Fruit fly (Drosophila melanogaster) whole organism, embryonic: ENCODE data around the gene Datp.

Experiments
- ATbp ChIP-seq: fragments of 200-800 bp; sonication (Bioruptor generic); optimal IDR thresholded peaks from 2 replicates; lab custom pipeline; 2017; ENCODE audit warnings: missing biosample characterization, mild to moderate bottlenecking, missing genetic modification characterization, missing genetic modification reagents
- CG11247 ChIP-seq: fragments of 200-800 bp; sonication (Bioruptor generic); IDR thresholded peaks from 2 replicates; pipeline ENCODE4 v1.3.6; 2022; ENCODE audit warnings: missing biosample characterization, missing genetic modification characterization
- CG11456 ChIP-seq: fragments of 200-800 bp; sonication (Bioruptor generic); IDR thresholded peaks from 3 replicates; pipeline ENCODE4 v1.3.6; 2022; ENCODE audit warnings: missing biosample characterization, missing genetic modification characterization
- CG12155 ChIP-seq: fragments of 200-800 bp; sonication (Bioruptor generic); optimal IDR thresholded peaks from 3 replicates; lab custom pipeline; 2016; ENCODE audit warnings: missing biosample characterization, missing genetic modification characterization
- CG12236 ChIP-seq: fragments of 200-800 bp; sonication (Bioruptor generic); optimal IDR thresholded peaks from 2 replicates; lab custom pipeline; 2016; ENCODE audit warnings: missing biosample characterization, missing genetic modification characterization
- CG12744 ChIP-seq: fragments of 200-800 bp; sonication (Bioruptor generic); optimal IDR thresholded peaks from 2 replicates; lab custom pipeline; 2016; ENCODE audit warnings: missing biosample characterization, missing genetic modification characterization
- CG12769 ChIP-seq: fragments of 200-800 bp; sonication (Bioruptor generic); optimal IDR thresholded peaks from 2 replicates; lab custom pipeline; 2019; ENCODE audit warnings: missing biosample characterization, mild to moderate bottlenecking, missing genetic modification characterization, moderate library complexity
- CG14667 ChIP-seq: fragments of 200-800 bp; sonication (Bioruptor generic); IDR thresholded peaks from 2 replicates; pipeline ENCODE4 v1.3.6; 2022; ENCODE audit warnings: missing biosample characterization, missing genetic modification characterization
- CG16815 ChIP-seq: fragments of 200-800 bp; sonication (Bioruptor generic); optimal IDR thresholded peaks from 3 replicates; lab custom pipeline; 2017; ENCODE audit warnings: missing biosample characterization, mild to moderate bottlenecking, missing genetic modification characterization
- CG17802 ChIP-seq: fragments of 200-800 bp; sonication (Bioruptor generic); optimal IDR thresholded peaks from 2 replicates; lab custom pipeline; 2018; ENCODE audit warnings: missing biosample characterization, mild to moderate bottlenecking, missing genetic modification characterization, moderate library complexity
- CG2889 ChIP-seq: fragments of 200-800 bp; sonication (Bioruptor generic); IDR thresholded peaks from 3 replicates; pipeline ENCODE4 v1.3.6; 2022; ENCODE audit warnings: missing biosample characterization, missing genetic modification characterization
- CG32532 ChIP-seq: fragments of 200-800 bp; sonication (Bioruptor generic); IDR thresholded peaks from 2 replicates; pipeline ENCODE4 v1.3.6; 2022; ENCODE audit warnings: missing biosample characterization, missing genetic modification characterization
- CG32767 ChIP-seq: fragments of 200-800 bp; sonication (Bioruptor generic); IDR thresholded peaks from 2 replicates; pipeline ENCODE4 v1.3.6; 2022; ENCODE audit warnings: missing biosample characterization, missing genetic modification characterization
- CG33557 ChIP-seq: fragments of 200-800 bp; sonication (Bioruptor generic); optimal IDR thresholded peaks from 2 replicates; lab custom pipeline; 2019; ENCODE audit warnings: missing biosample characterization, mild to moderate bottlenecking, missing genetic modification characterization, moderate library complexity
- CG4707 ChIP-seq: fragments of 200-800 bp; sonication (Bioruptor generic); optimal IDR thresholded peaks from 2 replicates; lab custom pipeline; 2018; ENCODE audit warnings: missing biosample characterization, mild to moderate bottlenecking, missing genetic modification characterization, moderate library complexity
- CG6272 ChIP-seq: fragments of 200-800 bp; sonication (Bioruptor generic); IDR thresholded peaks from 2 replicates; pipeline ENCODE4 v1.3.6; 2022; ENCODE audit warnings: missing biosample characterization, missing genetic modification characterization
- CG6654 ChIP-seq: fragments of 200-800 bp; sonication (Bioruptor generic); optimal IDR thresholded peaks from 2 replicates; lab custom pipeline; 2017; ENCODE audit warnings: missing biosample characterization, mild to moderate bottlenecking, missing genetic modification characterization
- CG7372 ChIP-seq: fragments of 200-800 bp; sonication (Bioruptor generic); IDR thresholded peaks from 2 replicates; pipeline ENCODE4 v1.3.6; 2022; ENCODE audit warnings: missing biosample characterization, missing genetic modification characterization
- CG9215 ChIP-seq: fragments of 200-800 bp; sonication (Bioruptor generic); IDR thresholded peaks from 2 replicates; pipeline ENCODE4 v1.3.6; 2022; ENCODE audit warnings: missing biosample characterization, missing genetic modification characterization
- CrebB ChIP-seq: fragments of 200-800 bp; sonication (Bioruptor generic); optimal IDR thresholded peaks from 3 replicates; lab custom pipeline; 2018; ENCODE audit warnings: missing biosample characterization, mild to moderate bottlenecking, missing genetic modification characterization
- D ChIP-seq, 2 experiments: fragments of 200-800 bp in 1 of 2; fragments of >200 bp in 1 of 2; sonication (Bioruptor generic) in 1 of 2; optimal IDR thresholded peaks; 2 replicates in 1 of 2; 3 replicates in 1 of 2; lab custom pipeline; 2017; ENCODE audit warnings: mild to moderate bottlenecking in 1 of 2, missing biosample characterization in 1 of 2, missing genetic modification characterization in 1 of 2, missing genetic modification reagents in 1 of 2
- Eip74EF ChIP-seq, 2 experiments: fragments of 200-800 bp in 1 of 2; fragments of >200 bp in 1 of 2; sonication (Bioruptor generic) in 1 of 2; optimal IDR thresholded peaks; 2 replicates each; lab custom pipeline; 2017 to 2019; ENCODE audit warnings: missing biosample characterization in 2 of 2, missing genetic modification characterization in 2 of 2, mild to moderate bottlenecking in 1 of 2, moderate library complexity in 1 of 2
- Ets65A ChIP-seq: fragments of 200-800 bp; sonication (Bioruptor generic); peaks from one replicate; lab custom pipeline; 2016; ENCODE audit warnings: missing biosample characterization, missing genetic modification characterization
- Fer1 ChIP-seq: fragments of 200-800 bp; sonication (Bioruptor generic); optimal IDR thresholded peaks from 2 replicates; lab custom pipeline; 2017; ENCODE audit warnings: missing biosample characterization, mild to moderate bottlenecking, missing genetic modification characterization
- NK7.1 ChIP-seq: fragments of 200-800 bp; sonication (Bioruptor generic); optimal IDR thresholded peaks from 3 replicates; lab custom pipeline; 2016; ENCODE audit warnings: missing biosample characterization, missing genetic modification characterization
- Nf-YC ChIP-seq: fragments of 200-800 bp; optimal IDR thresholded peaks from 3 replicates; lab custom pipeline; 2019; ENCODE audit warnings: missing biosample characterization, mild to moderate bottlenecking, missing genetic modification characterization, moderate library complexity
- Oli ChIP-seq: fragments of 200-800 bp; sonication (Bioruptor generic); optimal IDR thresholded peaks from 2 replicates; lab custom pipeline; 2018; ENCODE audit warnings: missing biosample characterization, mild to moderate bottlenecking, missing genetic modification characterization, moderate library complexity
- Sox100B ChIP-seq: fragments of 200-800 bp; sonication (Bioruptor generic); optimal IDR thresholded peaks from 3 replicates; lab custom pipeline; 2018; ENCODE audit warnings: missing biosample characterization, mild to moderate bottlenecking, missing genetic modification characterization
- Sox102F ChIP-seq: fragments of 200-800 bp; sonication (Bioruptor generic); optimal IDR thresholded peaks from 2 replicates; lab custom pipeline; 2018; ENCODE audit warnings: missing biosample characterization, mild to moderate bottlenecking, missing genetic modification characterization, moderate library complexity
- ab ChIP-seq: fragments of 200-800 bp; sonication (Bioruptor generic); optimal IDR thresholded peaks from 2 replicates; lab custom pipeline; 2016; ENCODE audit warnings: missing biosample characterization, missing genetic modification characterization
- al ChIP-seq: fragments of 200-800 bp; sonication (Bioruptor generic); IDR thresholded peaks from 2 replicates; pipeline ENCODE4 v1.3.6; 2022; ENCODE audit warnings: missing biosample characterization, missing genetic modification characterization
- crp ChIP-seq, 2 experiments: fragments of 200-800 bp; sonication (Bioruptor generic); optimal IDR thresholded peaks; 2 replicates in 1 of 2; 3 replicates in 1 of 2; lab custom pipeline; 2017; ENCODE audit warnings: missing biosample characterization in 2 of 2, missing genetic modification characterization in 2 of 2, mild to moderate bottlenecking in 1 of 2, moderate library complexity in 1 of 2
- cwo ChIP-seq: fragments of 200-800 bp; sonication (Bioruptor generic); optimal IDR thresholded peaks from 3 replicates; lab custom pipeline; 2017; ENCODE audit warnings: missing biosample characterization, missing genetic modification characterization, mild to moderate bottlenecking, moderate library complexity, missing genetic modification reagents
- ems ChIP-seq: fragments of 200-800 bp; sonication (Bioruptor generic); optimal IDR thresholded peaks from 3 replicates; lab custom pipeline; 2016; ENCODE audit warnings: missing biosample characterization, missing genetic modification characterization
- esg ChIP-seq: fragments of 200-800 bp; sonication (Bioruptor generic); conservative IDR thresholded peaks from 2 replicates; pipeline ENCODE4 v1.3.6; 2022; ENCODE audit warnings: missing biosample characterization, missing genetic modification characterization
- ewg ChIP-seq: fragments of 200-800 bp; sonication (Bioruptor generic); optimal IDR thresholded peaks from 3 replicates; lab custom pipeline; 2017; ENCODE audit warnings: mild to moderate bottlenecking, missing biosample characterization, missing genetic modification reagents, missing genetic modification characterization
- ftz-f1 ChIP-seq: fragments of 200-800 bp; sonication (Bioruptor generic); optimal IDR thresholded peaks from 2 replicates; lab custom pipeline; 2016; ENCODE audit warnings: missing biosample characterization, missing genetic modification characterization
- grau ChIP-seq: fragments of 200-800 bp; optimal IDR thresholded peaks from 3 replicates; lab custom pipeline; 2019; ENCODE audit warnings: missing biosample characterization, mild to moderate bottlenecking, missing genetic modification characterization, moderate library complexity
- hbn ChIP-seq: fragments of 200-800 bp; sonication (Bioruptor generic); IDR thresholded peaks from 2 replicates; pipeline ENCODE4 v1.3.6; 2022; ENCODE audit warnings: missing biosample characterization, missing genetic modification characterization; ENCODE audit not compliant: partially characterized antibody
- hth ChIP-seq: fragments of >200 bp; optimal IDR thresholded peaks from 2 replicates; lab custom pipeline; 2017; ENCODE audit warnings: inconsistent platforms
- jumu ChIP-seq: fragments of 200-800 bp; sonication (Bioruptor generic); optimal IDR thresholded peaks from 3 replicates; lab custom pipeline; 2016; ENCODE audit warnings: missing biosample characterization, missing genetic modification characterization
- kay ChIP-seq: fragments of 200-800 bp; sonication (Bioruptor generic); optimal IDR thresholded peaks from 2 replicates; lab custom pipeline; 2016; ENCODE audit warnings: missing biosample characterization, missing genetic modification characterization
- lbe ChIP-seq: fragments of 200-800 bp; sonication (Bioruptor generic); optimal IDR thresholded peaks from 2 replicates; lab custom pipeline; 2016; ENCODE audit warnings: missing biosample characterization, mild to moderate bottlenecking, missing genetic modification characterization
- mirr ChIP-seq: fragments of 200-800 bp; sonication (Bioruptor generic); optimal IDR thresholded peaks from 3 replicates; lab custom pipeline; 2018; ENCODE audit warnings: missing biosample characterization, mild to moderate bottlenecking, missing genetic modification characterization
- p53 ChIP-seq: fragments of 200-800 bp; sonication (Bioruptor generic); optimal IDR thresholded peaks from 2 replicates; lab custom pipeline; 2016; ENCODE audit warnings: missing biosample characterization, missing genetic modification characterization
- pb ChIP-seq: fragments of 200-800 bp; sonication (Bioruptor generic); optimal IDR thresholded peaks from 3 replicates; lab custom pipeline; 2016; ENCODE audit warnings: missing biosample characterization, missing genetic modification characterization
- repo ChIP-seq: fragments of 200-800 bp; sonication (Bioruptor generic); optimal IDR thresholded peaks from 2 replicates; lab custom pipeline; 2016; ENCODE audit warnings: missing biosample characterization, missing genetic modification characterization
- tap ChIP-seq: fragments of 200-800 bp; optimal IDR thresholded peaks from 3 replicates; lab custom pipeline; 2019; ENCODE audit warnings: missing biosample characterization, mild to moderate bottlenecking, missing genetic modification characterization, moderate library complexity
- ttk ChIP-seq: fragments of 200-800 bp; sonication (Bioruptor generic); IDR thresholded peaks from 2 replicates; pipeline ENCODE4 v2.1.2; 2022; ENCODE audit warnings: missing biosample characterization, missing genetic modification characterization

The Datp gene

DNA sequence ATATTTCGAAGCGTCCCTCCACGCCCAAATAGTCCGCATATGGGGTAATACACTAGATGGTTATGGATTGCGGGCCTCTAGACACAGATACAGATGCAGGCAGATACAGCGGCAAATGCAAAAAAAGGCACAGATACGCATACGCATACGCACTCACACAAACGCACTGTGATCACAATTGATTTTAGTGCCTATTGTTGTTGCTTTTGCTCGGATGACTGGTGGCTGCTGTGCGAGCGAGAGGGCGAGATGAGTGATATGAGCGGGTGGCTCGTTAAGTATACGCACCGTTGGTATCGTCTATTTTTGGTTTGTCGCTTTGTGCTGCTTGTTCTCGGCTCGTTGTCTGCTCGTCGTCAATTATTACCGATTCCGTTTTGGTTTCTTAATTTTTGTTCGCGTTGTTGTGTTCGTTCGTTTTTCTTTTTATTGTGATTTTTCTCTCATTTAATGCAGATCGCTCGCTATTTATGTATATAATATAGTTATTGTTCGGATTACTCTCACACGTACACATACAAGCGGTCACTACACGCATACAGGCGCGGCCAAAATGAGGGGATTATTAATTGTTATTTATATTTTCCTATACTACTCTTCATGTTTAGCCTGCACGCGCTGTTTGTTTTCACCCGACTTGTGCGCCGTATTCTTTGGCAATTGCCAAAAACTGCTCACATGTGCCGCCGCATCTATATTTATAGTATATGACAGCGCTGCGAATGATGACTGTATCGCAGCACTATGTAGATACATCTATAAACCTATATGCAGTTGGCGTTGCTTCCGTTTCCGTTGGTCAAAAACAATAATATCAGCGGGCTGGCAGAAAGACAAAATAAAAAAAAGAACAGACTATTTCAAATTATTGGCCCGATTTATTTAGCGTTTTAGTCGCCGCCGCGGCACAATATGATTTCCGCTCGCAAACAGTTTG is 31.0 kb downstream of the Datp start (continued):
- no peak for TF ChIP-seq Fer1 (GFP tag; lab: Kevin White, UChicago)
- no peak for TF ChIP-seq ems (GFP tag; lab: Kevin White, UChicago)
- no peak for TF ChIP-seq ftz-f1
- peak; percentile 43 for TF ChIP-seq CrebB
- no peak for TF ChIP-seq ttk
- TF ChIP-seq NK7.1 (GFP tag; lab: Kevin White, UChicago), result no peak
- no peak for TF ChIP-seq CG14667 (GFP tag; lab: Robert Waterston, UW)
- no peak for TF ChIP-seq crp (GFP tag; optimal IDR thresholded peaks at IDR 0.05; lab: Kevin White, UChicago)
- no peak for TF ChIP-seq Oli (tag; lab: Kevin White, UChicago)
- TF ChIP-seq CG9215 (GFP tag; lab: Robert Waterston, UW), result no peak
- TF ChIP-seq CG12236 (GFP tag; lab: Kevin White, UChicago), result no peak
- TF ChIP-seq pb (GFP tag; lab: Kevin White, UChicago), result peak; percentile 11
- TF ChIP-seq Sox100B (GFP tag; lab: Kevin White, UChicago), result peak; percentile 4
- TF ChIP-seq tap, result no peak
- TF ChIP-seq esg (GFP tag; lab: Robert Waterston, UW), result no peak
- TF ChIP-seq CG12744 (GFP tag; lab: Kevin White, UChicago), result no peak
- TF ChIP-seq Eip74EF (GFP tag; optimal IDR thresholded peaks at IDR 0.05; lab: Kevin White, UChicago), result no peak
- TF ChIP-seq CG7372, result peak; percentile 96
- TF ChIP-seq ATbp (GFP tag; lab: Kevin White, UChicago), result no peak
- TF ChIP-seq CG12155 (GFP tag; lab: Kevin White, UChicago), result no peak

DNA sequence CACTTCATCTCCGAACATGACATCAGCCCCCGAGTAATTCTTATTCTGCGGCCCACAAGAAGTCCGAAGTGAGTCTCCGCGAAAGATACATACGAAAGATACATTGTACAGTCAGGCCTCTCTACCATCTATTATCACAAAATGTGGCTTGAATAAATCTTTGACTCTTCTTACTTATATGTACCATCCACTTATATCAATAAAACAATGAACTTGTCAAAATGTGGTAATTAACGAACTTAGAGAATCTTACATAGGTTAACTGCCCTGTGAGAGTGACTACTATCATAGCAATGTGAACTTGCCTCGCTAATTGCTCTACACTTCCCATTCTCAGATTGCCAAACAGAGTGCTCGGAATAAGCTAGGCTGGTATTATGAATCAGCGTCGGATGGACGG is 31.9 kb downstream of the Datp start:
- TF ChIP-seq ewg (no peak), jumu (GFP tag; lab: Kevin White, UChicago) (no peak), CG4707 (GFP tag; lab: Kevin White, UChicago) (no peak), Ets65A (peak; percentile 18), CG11247 (GFP tag; lab: Robert Waterston, UW) (peak; percentile 25; the same call in 1 of the 2 replicates), cwo (no peak), hbn (no peak), CG12769 (tag; lab: Kevin White, UChicago) (no peak), CG12744 (GFP tag; lab: Kevin White, UChicago) (no peak), CG6272 (GFP tag; lab: Robert Waterston, UW) (no peak), D (optimal IDR thresholded peaks at IDR 0.05; lab: Kevin White, UChicago) (no peak), D (GFP tag; optimal IDR thresholded peaks at IDR 0.05; lab: Kevin White, UChicago) (no peak), kay (GFP tag; lab: Kevin White, UChicago) (no peak), mirr (no peak), p53 (no peak), CG6654 (GFP tag; lab: Kevin White, UChicago) (no peak), CG16815 (GFP tag; lab: Kevin White, UChicago) (no peak), hth (lab: Kevin White, UChicago) (no peak), CG32767 (GFP tag; lab: Robert Waterston, UW) (no peak), al (GFP tag; lab: Robert Waterston, UW) (no peak), CG32532 (peak; percentile 48; the same call in 1 of the 2 replicates), repo (GFP tag; lab: Kevin White, UChicago) (no peak), Sox102F (GFP tag; lab: Kevin White, UChicago) (no peak), lbe (GFP tag; lab: Kevin White, UChicago) (no peak), Nf-YC (no peak), CG17802 (tag; lab: Kevin White, UChicago) (no peak), CG2889 (GFP tag; lab: Robert Waterston, UW) (no peak), ab (GFP tag; lab: Kevin White, UChicago) (no peak), CG11456 (peak; percentile 55; the same call in 1 of the 3 replicates), CG33557 (GFP tag; lab: Kevin White, UChicago) (no peak), grau (tag; lab: Kevin White, UChicago) (peak; percentile 17)
